Fruit fly (Drosophila melanogaster) whole organism, embryonic: ENCODE measurements around the gene CG42784.
A peak's percentile ranks its signal among the peaks of the same experiment; 100 is the strongest.

Experiments used
- Adf1 ChIP-seq: fragments of 200-800 bp; sonication (Bioruptor generic); IDR thresholded peaks from 2 replicates; pipeline ENCODE4 v1.3.6; 2022; ENCODE audit warnings: missing biosample characterization, missing genetic modification characterization
- BtbVII ChIP-seq: fragments of 200-800 bp; sonication (Bioruptor generic); optimal IDR thresholded peaks from 3 replicates; lab custom pipeline; 2017; ENCODE audit warnings: missing biosample characterization, mild to moderate bottlenecking, missing genetic modification characterization
- CG10431 ChIP-seq: fragments of 200-800 bp; sonication (Bioruptor generic); optimal IDR thresholded peaks from 3 replicates; lab custom pipeline; 2018; ENCODE audit warnings: missing biosample characterization, mild to moderate bottlenecking, missing genetic modification characterization
- CG11398 ChIP-seq: fragments of 200-800 bp; sonication (Bioruptor generic); optimal IDR thresholded peaks from 2 replicates; lab custom pipeline; 2016; ENCODE audit warnings: missing biosample characterization, missing genetic modification characterization
- CG12219 ChIP-seq: fragments of 200-800 bp; sonication (Bioruptor generic); optimal IDR thresholded peaks from 3 replicates; lab custom pipeline; 2018; ENCODE audit warnings: missing biosample characterization, mild to moderate bottlenecking, missing genetic modification characterization
- CG13296 ChIP-seq: fragments of 200-800 bp; sonication (Bioruptor generic); optimal IDR thresholded peaks from 3 replicates; lab custom pipeline; 2018; ENCODE audit warnings: missing biosample characterization, mild to moderate bottlenecking, missing genetic modification characterization
- CG1603 ChIP-seq: fragments of 200-800 bp; sonication (Bioruptor generic); optimal IDR thresholded peaks from 2 replicates; lab custom pipeline; 2019; ENCODE audit warnings: missing biosample characterization, mild to moderate bottlenecking, missing genetic modification characterization, moderate library complexity
- CG17568 ChIP-seq: fragments of 200-800 bp; sonication (Bioruptor generic); optimal IDR thresholded peaks from 2 replicates; lab custom pipeline; 2018; ENCODE audit warnings: missing biosample characterization, mild to moderate bottlenecking, missing genetic modification characterization, moderate library complexity
- CG17912 ChIP-seq: fragments of 200-800 bp; sonication (Bioruptor generic); optimal IDR thresholded peaks from 2 replicates; lab custom pipeline; 2018; ENCODE audit warnings: missing biosample characterization, mild to moderate bottlenecking, missing genetic modification characterization
- CG18599 ChIP-seq: fragments of 200-800 bp; sonication (Bioruptor generic); optimal IDR thresholded peaks from 3 replicates; lab custom pipeline; 2017; ENCODE audit warnings: missing biosample characterization, missing genetic modification characterization, mild to moderate bottlenecking, moderate library complexity, missing genetic modification reagents
- CG2202 ChIP-seq: fragments of 200-800 bp; sonication (Bioruptor generic); optimal IDR thresholded peaks from 2 replicates; lab custom pipeline; 2018; ENCODE audit warnings: missing biosample characterization, mild to moderate bottlenecking, missing genetic modification characterization
- CG30403 ChIP-seq: fragments of 200-800 bp; sonication (Bioruptor generic); optimal IDR thresholded peaks from 3 replicates; lab custom pipeline; 2016; ENCODE audit warnings: missing biosample characterization, missing genetic modification characterization
- CG30431 ChIP-seq: fragments of 200-800 bp; sonication (Bioruptor generic); optimal IDR thresholded peaks from 2 replicates; lab custom pipeline; 2017; ENCODE audit warnings: missing biosample characterization, missing genetic modification characterization
- CG3407 ChIP-seq: fragments of 200-800 bp; sonication (Bioruptor generic); optimal IDR thresholded peaks from 2 replicates; lab custom pipeline; 2018; ENCODE audit warnings: missing biosample characterization, mild to moderate bottlenecking, missing genetic modification characterization
- CG3726 ChIP-seq: fragments of 200-800 bp; sonication (Bioruptor generic); IDR thresholded peaks from 3 replicates; pipeline ENCODE4, ENCODE4 v1.3.6; 2022; ENCODE audit warnings: missing biosample characterization, missing genetic modification characterization
- CG4617 ChIP-seq: fragments of 200-800 bp; sonication (Bioruptor generic); optimal IDR thresholded peaks from 3 replicates; lab custom pipeline; 2016; ENCODE audit warnings: missing biosample characterization, missing genetic modification characterization, borderline replicate concordance
- CG5245 ChIP-seq: fragments of 200-800 bp; sonication (Bioruptor generic); optimal IDR thresholded peaks from 3 replicates; lab custom pipeline; 2016; ENCODE audit warnings: missing biosample characterization, missing genetic modification characterization
- CG7372 ChIP-seq: fragments of 200-800 bp; sonication (Bioruptor generic); IDR thresholded peaks from 2 replicates; pipeline ENCODE4 v1.3.6; 2022; ENCODE audit warnings: missing biosample characterization, missing genetic modification characterization
- CG8089 ChIP-seq: fragments of 200-800 bp; sonication (Bioruptor generic); optimal IDR thresholded peaks from 3 replicates; lab custom pipeline; 2016; ENCODE audit warnings: missing biosample characterization, missing genetic modification characterization
- Dfd ChIP-seq, 2 experiments: fragments of >200 bp; optimal IDR thresholded peaks; 2 replicates each; lab custom pipeline; 2017; ENCODE audit warnings: missing biosample characterization in 2 of 2, missing genetic modification characterization in 2 of 2
- E2f1 ChIP-seq: fragments of 200-800 bp; sonication (Bioruptor generic); IDR thresholded peaks from 2 replicates; pipeline ENCODE4 v1.3.6; 2022; ENCODE audit warnings: missing biosample characterization, missing genetic modification characterization
- HLHmδ ChIP-seq: fragments of 200-800 bp; sonication (Bioruptor generic); optimal IDR thresholded peaks from 2 replicates; lab custom pipeline; 2018; ENCODE audit warnings: missing biosample characterization, mild to moderate bottlenecking, missing genetic modification characterization, moderate library complexity
- Hand ChIP-seq: fragments of 200-800 bp; sonication (Bioruptor generic); optimal IDR thresholded peaks from 2 replicates; lab custom pipeline; 2017; ENCODE audit warnings: mild to moderate bottlenecking, missing biosample characterization, missing genetic modification reagents, missing genetic modification characterization
- Hr3 ChIP-seq: fragments of 200-800 bp; sonication (Bioruptor generic); optimal IDR thresholded peaks from 3 replicates; lab custom pipeline; 2016; ENCODE audit warnings: missing biosample characterization, missing genetic modification characterization
- Hr51 ChIP-seq, 2 experiments: fragments of 200-800 bp; sonication (Bioruptor generic); optimal IDR thresholded peaks; 2 replicates in 1 of 2; 3 replicates in 1 of 2; lab custom pipeline; 2016 to 2018; ENCODE audit warnings: missing biosample characterization in 2 of 2, missing genetic modification characterization in 2 of 2, mild to moderate bottlenecking in 1 of 2, moderate library complexity in 1 of 2
- Lim3 ChIP-seq: fragments of 200-800 bp; sonication (Bioruptor generic); IDR thresholded peaks from 2 replicates; pipeline ENCODE4 v1.3.6; 2022; ENCODE audit warnings: missing biosample characterization, missing genetic modification characterization
- Max ChIP-seq: fragments of 200-800 bp; sonication (Bioruptor generic); optimal IDR thresholded peaks from 2 replicates; lab custom pipeline; 2016; ENCODE audit warnings: missing biosample characterization, mild to moderate bottlenecking, missing genetic modification characterization
- Meics ChIP-seq: fragments of 200-800 bp; sonication (Bioruptor generic); optimal IDR thresholded peaks from 2 replicates; lab custom pipeline; 2017; ENCODE audit warnings: missing biosample characterization, mild to moderate bottlenecking, missing genetic modification characterization
- Opbp ChIP-seq: fragments of 200-800 bp; sonication (Bioruptor generic); IDR thresholded peaks from 3 replicates; pipeline ENCODE4 v1.3.6; 2022; ENCODE audit warnings: missing biosample characterization, missing genetic modification characterization; ENCODE audit not compliant: partially characterized antibody
- Side ChIP-seq: fragments of 200-800 bp; sonication (Bioruptor generic); optimal IDR thresholded peaks from 2 replicates; lab custom pipeline; 2016; ENCODE audit warnings: missing biosample characterization, missing genetic modification characterization
- br ChIP-seq: fragments of >200 bp; optimal IDR thresholded peaks from 2 replicates; lab custom pipeline; 2017
- cas ChIP-seq: fragments of 200-800 bp; sonication (Bioruptor generic); IDR thresholded peaks from 2 replicates; pipeline ENCODE4 v1.3.6; 2022; ENCODE audit warnings: missing biosample characterization, missing genetic modification characterization
- dpn ChIP-seq, 2 experiments: fragments of 200-800 bp; sonication (Bioruptor generic); optimal IDR thresholded peaks; 3 replicates each; lab custom pipeline; 2016; ENCODE audit warnings: missing biosample characterization in 2 of 2, missing genetic modification characterization in 2 of 2
- eve ChIP-seq, 2 experiments: fragments of >200 bp; optimal IDR thresholded peaks; 2 replicates each; lab custom pipeline; 2017; ENCODE audit warnings: missing biosample characterization in 2 of 2, missing genetic modification characterization in 2 of 2
- fd3F ChIP-seq: fragments of 200-800 bp; sonication (Bioruptor generic); optimal IDR thresholded peaks from 2 replicates; lab custom pipeline; 2018; ENCODE audit warnings: missing biosample characterization, mild to moderate bottlenecking, missing genetic modification characterization, moderate library complexity
- jumu ChIP-seq: fragments of 200-800 bp; sonication (Bioruptor generic); optimal IDR thresholded peaks from 3 replicates; lab custom pipeline; 2016; ENCODE audit warnings: missing biosample characterization, missing genetic modification characterization
- kah ChIP-seq: fragments of 200-800 bp; sonication (Bioruptor generic); optimal IDR thresholded peaks from 2 replicates; lab custom pipeline; 2018; ENCODE audit warnings: missing biosample characterization, mild to moderate bottlenecking, missing genetic modification characterization
- kay ChIP-seq: fragments of 200-800 bp; sonication (Bioruptor generic); optimal IDR thresholded peaks from 2 replicates; lab custom pipeline; 2016; ENCODE audit warnings: missing biosample characterization, missing genetic modification characterization
- knrl ChIP-seq: fragments of 200-800 bp; sonication (Bioruptor generic); IDR thresholded peaks from 3 replicates; pipeline ENCODE4 v1.3.6; 2022; ENCODE audit warnings: missing biosample characterization, missing genetic modification characterization; ENCODE audit not compliant: partially characterized antibody
- mam ChIP-seq: fragments of 200-800 bp; sonication (Bioruptor generic); optimal IDR thresholded peaks from 3 replicates; lab custom pipeline; 2016; ENCODE audit warnings: missing biosample characterization, missing genetic modification characterization
- p53 ChIP-seq: fragments of 200-800 bp; sonication (Bioruptor generic); optimal IDR thresholded peaks from 2 replicates; lab custom pipeline; 2016; ENCODE audit warnings: missing biosample characterization, missing genetic modification characterization
- pho ChIP-seq: fragments of 200-800 bp; sonication (Bioruptor generic); optimal IDR thresholded peaks from 2 replicates; lab custom pipeline; 2016; ENCODE audit warnings: missing biosample characterization, missing genetic modification characterization
- pita ChIP-seq: fragments of 200-800 bp; sonication (Bioruptor generic); optimal IDR thresholded peaks from 2 replicates; lab custom pipeline; 2017; ENCODE audit warnings: missing biosample characterization, mild to moderate bottlenecking, missing genetic modification characterization
- shn ChIP-seq: fragments of 200-800 bp; sonication (Bioruptor generic); optimal IDR thresholded peaks from 3 replicates; lab custom pipeline; 2016; ENCODE audit warnings: missing biosample characterization, missing genetic modification characterization
- sqz ChIP-seq: fragments of 200-800 bp; sonication (Bioruptor generic); optimal IDR thresholded peaks from 3 replicates; lab custom pipeline; 2018; ENCODE audit warnings: missing biosample characterization, mild to moderate bottlenecking, missing genetic modification characterization
- trem ChIP-seq: fragments of 200-800 bp; optimal IDR thresholded peaks from 3 replicates; lab custom pipeline; 2019; ENCODE audit warnings: missing biosample characterization, mild to moderate bottlenecking, missing genetic modification characterization, moderate library complexity
- ttk ChIP-seq: fragments of 200-800 bp; sonication (Bioruptor generic); IDR thresholded peaks from 2 replicates; pipeline ENCODE4 v2.1.2; 2022; ENCODE audit warnings: missing biosample characterization, missing genetic modification characterization
- zen2 ChIP-seq: fragments of 200-800 bp; sonication (Bioruptor generic); IDR thresholded peaks from 3 replicates; pipeline ENCODE4 v1.3.6; 2022; ENCODE audit warnings: missing biosample characterization, missing genetic modification characterization; ENCODE audit not compliant: partially characterized antibody

CG42784 gene

DNA sequence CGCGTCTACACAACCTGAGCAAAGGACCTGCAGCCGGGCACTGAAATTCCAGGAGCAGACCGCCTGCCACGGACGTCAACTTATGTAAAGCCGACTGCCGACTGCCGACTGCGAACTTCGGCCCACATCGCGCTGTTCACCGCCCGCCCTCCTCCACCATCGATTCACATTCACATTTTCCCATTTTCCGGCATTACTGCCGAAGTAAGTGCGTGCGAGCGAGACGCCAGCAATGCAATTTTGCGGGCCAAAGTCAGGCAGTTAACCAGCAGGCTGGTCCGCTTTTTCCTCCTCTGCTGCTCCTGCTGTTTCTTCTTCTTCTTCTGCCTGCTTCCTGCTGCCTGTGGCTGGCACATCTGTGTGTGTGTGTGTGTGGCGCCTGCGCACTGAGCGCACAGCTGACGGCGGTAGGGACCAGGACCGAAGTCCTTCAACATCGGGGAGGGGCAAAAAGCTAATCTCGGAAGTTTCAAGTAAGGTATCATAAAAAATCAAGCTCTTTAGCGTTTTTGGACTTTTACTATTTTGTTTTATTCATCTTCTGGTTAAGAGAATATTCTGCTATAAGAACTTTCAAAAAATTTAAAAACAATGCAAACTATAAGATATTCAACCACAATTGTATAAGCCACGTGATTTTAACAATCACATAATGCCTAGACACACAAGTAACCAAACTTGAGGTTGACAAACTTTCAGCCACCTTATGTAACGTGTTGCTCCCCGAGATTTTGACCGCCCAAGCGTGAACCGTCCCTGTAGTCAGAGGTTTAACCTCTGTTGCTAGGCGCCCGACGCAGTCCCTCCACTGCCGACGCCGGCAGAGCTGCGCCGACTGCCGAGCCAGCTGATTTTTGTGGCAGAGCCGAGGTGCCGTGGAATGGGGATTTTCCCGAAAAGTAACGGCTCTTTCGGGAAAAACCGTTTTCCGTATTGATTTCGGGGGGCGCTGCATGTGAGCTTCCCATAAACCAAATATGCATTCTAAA lies 132.8 kb downstream of the CG42784 start (continued):
- TF ChIP-seq cas (GFP tag; lab: Robert Waterston, UW) (no peak), Side (GFP tag; lab: Kevin White, UChicago) (peak; percentile 49), Lim3 (GFP tag; lab: Robert Waterston, UW) (no peak), shn (GFP tag; lab: Kevin White, UChicago) (no peak), CG11398 (GFP tag; lab: Kevin White, UChicago) (peak; percentile 23), dpn (GFP tag; optimal IDR thresholded peaks at IDR 0.05; lab: Kevin White, UChicago) (peak; percentile 36 to 58), CG10431 (no peak), CG17912 (GFP tag; lab: Kevin White, UChicago) (no peak), jumu (GFP tag; lab: Kevin White, UChicago) (peak; percentile 37), kah (GFP tag; lab: Kevin White, UChicago) (no peak), fd3F (GFP tag; lab: Kevin White, UChicago) (no peak), CG7372 (GFP tag; lab: Robert Waterston, UW) (no peak; the same call in 1 of the 2 replicates), eve (GFP tag; optimal IDR thresholded peaks at IDR 0.05; lab: Kevin White, UChicago) (no peak), HLHmδ (GFP tag; lab: Kevin White, UChicago) (no peak), ttk (GFP tag; lab: Robert Waterston, UW) (0 out of 2 replicates have a peak, but pooled peaks have one; percentile 35), Hand (GFP tag; lab: Kevin White, UChicago) (peak; percentile 12), CG2202 (tag; lab: Kevin White, UChicago) (no peak), CG3726 (GFP tag; lab: Robert Waterston, UW) (no peak), CG30431 (GFP tag; lab: Kevin White, UChicago) (peak; percentile 41), CG17568 (GFP tag; lab: Kevin White, UChicago) (no peak), sqz (GFP tag; lab: Kevin White, UChicago) (no peak), CG3407 (GFP tag; lab: Kevin White, UChicago) (no peak), Adf1 (peak; percentile 81), CG18599 (GFP tag; lab: Kevin White, UChicago) (peak; percentile 82), Max (GFP tag; lab: Kevin White, UChicago) (peak; percentile 27), Opbp (GFP tag; lab: Robert Waterston, UW) (peak; percentile 60; the same call in 1 of the 3 replicates), br (lab: Kevin White, UChicago) (no peak), knrl (GFP tag; lab: Robert Waterston, UW) (peak; percentile 37; the same call in 2 of the 3 replicates), Dfd (GFP tag; optimal IDR thresholded peaks at IDR 0.05; lab: Kevin White, UChicago) (peak in 1 of 2 experiments; percentile 72), Hr3 (GFP tag; lab: Kevin White, UChicago) (peak; percentile 33), trem (peak; percentile 9), kay (peak; percentile 30), CG8089 (no peak), CG1603 (tag; lab: Kevin White, UChicago) (no peak), CG5245 (GFP tag; lab: Kevin White, UChicago) (peak; percentile 1), pita (GFP tag; lab: Kevin White, UChicago) (no peak), CG12219 (no peak), BtbVII (GFP tag; lab: Kevin White, UChicago) (no peak), mam (GFP tag; lab: Kevin White, UChicago) (peak; percentile 69), CG30403 (GFP tag; lab: Kevin White, UChicago) (peak; percentile 77), p53 (no peak), pho (GFP tag; lab: Kevin White, UChicago) (peak; percentile 62), zen2 (no peak), CG4617 (GFP tag; lab: Kevin White, UChicago) (no peak), CG13296 (peak; percentile 24), E2f1 (no peak), Hr51 (GFP tag; optimal IDR thresholded peaks at IDR 0.05; lab: Kevin White, UChicago) (peak; percentile 36 to 56), Meics (GFP tag; lab: Kevin White, UChicago) (peak; percentile 76)
